Worm (Caenorhabditis elegans) whole organism, L2 larva: ENCODE data around the gene ZK596.2.

Experiments used
- mdl-1 ChIP-seq, 2 experiments: fragments of 150-350 bp in 1 of 2; sonication (generic microtip) in 1 of 2; optimal IDR thresholded peaks; 2 replicates each; lab custom pipeline; 2017; ENCODE audit warnings: missing biosample characterization in 2 of 2, missing genetic modification characterization in 2 of 2
- nhr-11 ChIP-seq: fragments of 150-350 bp; optimal IDR thresholded peaks from 2 replicates; lab custom pipeline; 2014; ENCODE audit warnings: missing biosample characterization, missing genetic modification characterization

DNA sequence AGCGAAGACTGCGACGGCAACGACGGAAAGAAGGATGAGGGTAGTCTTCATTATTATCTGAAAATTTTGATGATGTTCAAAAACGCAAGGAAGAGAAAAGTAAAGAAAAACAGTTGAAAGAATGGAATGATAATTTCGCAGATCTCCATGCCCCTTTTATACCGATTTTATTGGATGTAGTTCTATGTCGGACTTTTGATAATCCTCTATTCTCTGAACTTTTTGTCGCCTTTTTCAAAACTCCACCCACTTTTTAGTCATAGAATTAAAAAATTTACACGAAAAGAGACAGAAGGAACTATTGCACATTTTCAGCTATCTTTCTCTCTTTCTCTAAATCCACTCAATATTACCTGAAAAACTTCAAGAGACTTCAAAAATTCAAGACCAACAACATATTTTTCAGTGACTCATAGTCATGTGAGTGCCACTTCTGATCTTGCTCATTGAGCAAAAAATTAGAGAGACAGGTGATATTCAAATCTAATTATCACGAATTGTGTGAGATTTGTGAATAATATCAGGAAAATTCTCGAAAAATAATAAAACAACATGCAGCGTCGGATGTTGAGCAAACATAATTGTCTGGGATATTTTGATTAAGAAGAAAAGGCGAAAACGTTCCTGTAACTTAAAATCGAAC, 19.2 kb downstream of the ZK596.2 start, which contains the start of gene F13E9.15:
- TF ChIP-seq mdl-1 (tag; optimal IDR thresholded peaks at IDR 0.05; lab: Kevin White, UChicago) (no peak), nhr-11 (tag; lab: Kevin White, UChicago) (no peak)
